Worm (Caenorhabditis elegans): ENCODE data around the gene Y45F3A.9.

Gene Y45F3A.9

ce11 chrIII:10578873-10579272, 16.1 kb downstream of the Y45F3A.9 start:
- TF ChIP-seq ets-7 (tag; optimal IDR thresholded peaks at IDR 0.05) (no peak), tbx-11 (GFP tag; IDR thresholded peaks at IDR 0.05) (no peak), scrt-1 (GFP tag; IDR thresholded peaks at IDR 0.05) (no peak), flt-1 (GFP tag; IDR thresholded peaks at IDR 0.05) (no peak), hmg-4 (GFP tag; optimal IDR thresholded peaks at IDR 0.05) (no peak), ama-1 (optimal IDR thresholded peaks at IDR 0.05) (no peak), pes-1 (GFP tag; IDR thresholded peaks at IDR 0.05) (no peak), B0310.2 (tag; optimal IDR thresholded peaks at IDR 0.05) (no peak), F13C5.2 (tag; optimal IDR thresholded peaks at IDR 0.05) (no peak), ceh-13 (GFP tag; optimal IDR thresholded peaks at IDR 0.05) (no peak), sea-1 (GFP tag; conservative IDR thresholded peaks at IDR 0.05) (no peak), ceh-36 (tag; optimal IDR thresholded peaks at IDR 0.05) (no peak)

ce11 chrIII:10577782-10578181, 17.2 kb downstream of the Y45F3A.9 start:
- TF ChIP-seq hmbx-1 (tag; optimal IDR thresholded peaks at IDR 0.05) = no peak
- TF ChIP-seq aly-1 (tag; optimal IDR thresholded peaks at IDR 0.05) = no peak
- TF ChIP-seq ets-7 (tag; optimal IDR thresholded peaks at IDR 0.05) = no peak
- TF ChIP-seq F13C5.2 (tag; optimal IDR thresholded peaks at IDR 0.05) = no peak

- no peak for TF ChIP-seq ets-7 (tag; optimal IDR thresholded peaks at IDR 0.05)
These were observed 19.6 kb downstream of the Y45F3A.9 start, which contains the start of gene Y45F3A.4 for ce11 chrIII:10575320-10575719. Y45F3A.4 (minus strand) TSS chrIII:10575420.

ce11 chrIII:10569246-10569645, 25.7 kb downstream of the Y45F3A.9 start:
- TF ChIP-seq hnd-1 (tag; optimal IDR thresholded peaks at IDR 0.05) (no peak), hmg-4 (GFP tag; optimal IDR thresholded peaks at IDR 0.05) (no peak), scrt-1 (GFP tag; IDR thresholded peaks at IDR 0.05) (no peak), ceh-13 (GFP tag; optimal IDR thresholded peaks at IDR 0.05) (no peak), hmbx-1 (tag; optimal IDR thresholded peaks at IDR 0.05) (no peak), aly-1 (tag; optimal IDR thresholded peaks at IDR 0.05) (no peak), B0310.2 (tag; optimal IDR thresholded peaks at IDR 0.05) (no peak), sea-1 (GFP tag; conservative IDR thresholded peaks at IDR 0.05) (no peak)

- TF ChIP-seq hmg-4 (GFP tag; optimal IDR thresholded peaks at IDR 0.05) (no peak), ama-1 (optimal IDR thresholded peaks at IDR 0.05) (no peak), pes-1 (GFP tag; IDR thresholded peaks at IDR 0.05) (no peak), sea-1 (GFP tag; conservative IDR thresholded peaks at IDR 0.05) (no peak), ets-7 (tag; optimal IDR thresholded peaks at IDR 0.05) (no peak), scrt-1 (GFP tag; IDR thresholded peaks at IDR 0.05) (no peak), flt-1 (GFP tag; IDR thresholded peaks at IDR 0.05) (no peak), ceh-13 (GFP tag; optimal IDR thresholded peaks at IDR 0.05) (no peak)
These were observed 29.0 kb downstream of the Y45F3A.9 start, which contains the start of gene acdh-11 for ce11 chrIII:10565926-10566325. acdh-11 (plus strand) TSS chrIII:10566258.

ce11 chrIII:10562542-10562941, 32.4 kb downstream of the Y45F3A.9 start:
- TF ChIP-seq pes-1 (GFP tag; IDR thresholded peaks at IDR 0.05) (no peak), hmg-4 (GFP tag; optimal IDR thresholded peaks at IDR 0.05) (no peak), tbx-11 (GFP tag; IDR thresholded peaks at IDR 0.05) (no peak), ceh-13 (GFP tag; optimal IDR thresholded peaks at IDR 0.05) (no peak), flt-1 (GFP tag; IDR thresholded peaks at IDR 0.05) (no peak), hmbx-1 (tag; optimal IDR thresholded peaks at IDR 0.05) (no peak)

ce11 chrIII:10561904-10562303, 33.1 kb downstream of the Y45F3A.9 start, which contains the start of gene Y45F3A.1:
Y45F3A.1 (minus strand) TSS chrIII:10561915.
- TF ChIP-seq sea-1 (GFP tag; conservative IDR thresholded peaks at IDR 0.05) = no peak
- TF ChIP-seq hnd-1 (tag; optimal IDR thresholded peaks at IDR 0.05) = no peak
- TF ChIP-seq tra-4 (tag; optimal IDR thresholded peaks at IDR 0.05) = no peak
- no peak for TF ChIP-seq ceh-13 (GFP tag; optimal IDR thresholded peaks at IDR 0.05)
- TF ChIP-seq ceh-36 (tag; optimal IDR thresholded peaks at IDR 0.05) = no peak
- TF ChIP-seq ets-7 (tag; optimal IDR thresholded peaks at IDR 0.05) = no peak
- TF ChIP-seq hmbx-1 (tag; optimal IDR thresholded peaks at IDR 0.05) = no peak
- no peak for TF ChIP-seq aly-1 (tag; optimal IDR thresholded peaks at IDR 0.05)
- TF ChIP-seq hmg-4 (GFP tag; optimal IDR thresholded peaks at IDR 0.05) = no peak
- no peak for TF ChIP-seq B0310.2 (tag; optimal IDR thresholded peaks at IDR 0.05)
- TF ChIP-seq flt-1 (GFP tag; IDR thresholded peaks at IDR 0.05) = no peak
- no peak for TF ChIP-seq ama-1 (optimal IDR thresholded peaks at IDR 0.05)

ce11 chrIII:10560296-10560695, 34.7 kb downstream of the Y45F3A.9 start, which contains the start of gene rab-30:
rab-30 (plus strand) TSS chrIII:10560596.
- TF ChIP-seq hmg-4 (GFP tag; optimal IDR thresholded peaks at IDR 0.05) (no peak), pes-1 (GFP tag; IDR thresholded peaks at IDR 0.05) (no peak), scrt-1 (GFP tag; IDR thresholded peaks at IDR 0.05) (no peak), F13C5.2 (tag; optimal IDR thresholded peaks at IDR 0.05) (no peak), tbx-11 (GFP tag; IDR thresholded peaks at IDR 0.05) (no peak)

ce11 chrIII:10557910-10558309, 37.1 kb downstream of the Y45F3A.9 start, which contains the start of gene T21C12.4:
T21C12.4 (minus strand) TSS chrIII:10558010.
- TF ChIP-seq ceh-13 (GFP tag; optimal IDR thresholded peaks at IDR 0.05) = no peak
- TF ChIP-seq aly-1 (tag; optimal IDR thresholded peaks at IDR 0.05) = no peak
- no peak for TF ChIP-seq scrt-1 (GFP tag; IDR thresholded peaks at IDR 0.05)
- TF ChIP-seq tbx-37 (GFP tag; conservative IDR thresholded peaks at IDR 0.05) = no peak
- no peak for TF ChIP-seq hmbx-1 (tag; optimal IDR thresholded peaks at IDR 0.05)
- no peak for TF ChIP-seq tra-4 (tag; optimal IDR thresholded peaks at IDR 0.05)
- no peak for TF ChIP-seq ets-7 (tag; optimal IDR thresholded peaks at IDR 0.05)

All from whole organism, early embryonic.